Worm (Caenorhabditis elegans): ENCODE measurements around the gene C25E10.4.
A peak's percentile ranks its signal among the peaks of the same experiment; 100 is the strongest.

C25E10.4 gene

ce11 chrV:9044871-9045270, 11.5 kb downstream of the C25E10.4 start, which contains the start of gene nhr-30:
nhr-30 (plus strand) TSS chrV:9045171.
- TF ChIP-seq aly-2 (tag; optimal IDR thresholded peaks at IDR 0.05) (no peak), hlh-17 (GFP tag; optimal IDR thresholded peaks at IDR 0.05; ENCODE audit: borderline replicate concordance) (no peak), ceh-63 (GFP tag; optimal IDR thresholded peaks at IDR 0.05) (no peak), grh-1 (GFP tag; IDR thresholded peaks at IDR 0.05) (no peak), nhr-237 (tag; optimal IDR thresholded peaks at IDR 0.05) (no peak), dsc-1 (tag; optimal IDR thresholded peaks at IDR 0.05) (no peak), lir-3 (tag; optimal IDR thresholded peaks at IDR 0.05; ENCODE audit: poor library complexity) (no peak), lin-13 (GFP tag; optimal IDR thresholded peaks at IDR 0.05) (no peak), C04F5.9 (tag; optimal IDR thresholded peaks at IDR 0.05) (no peak), pax-3 (tag; optimal IDR thresholded peaks at IDR 0.05) (no peak), mef-2 (tag; optimal IDR thresholded peaks at IDR 0.05) (no peak), lin-15B (tag; optimal IDR thresholded peaks at IDR 0.05) (no peak)

ce11 chrV:9047555-9048049, 14.2 kb downstream of the C25E10.4 start, which contains the start of gene C25E10.17:
C25E10.17 (minus strand) TSS chrV:9047605.
- TF ChIP-seq nhr-11 (tag; optimal IDR thresholded peaks at IDR 0.05), result peak; percentile 37
- no peak for TF ChIP-seq nhr-28 (tag; optimal IDR thresholded peaks at IDR 0.05)
- peak; percentile 43 for TF ChIP-seq nhr-47 (tag; optimal IDR thresholded peaks at IDR 0.05)
- no peak for TF ChIP-seq blmp-1 (tag; optimal IDR thresholded peaks at IDR 0.05)
- peak; percentile 67 for TF ChIP-seq dsc-1 (tag; optimal IDR thresholded peaks at IDR 0.05)
- no peak for TF ChIP-seq ceh-88 (GFP tag; IDR thresholded peaks at IDR 0.05)
- no peak for TF ChIP-seq unc-62 (GFP tag; optimal IDR thresholded peaks at IDR 0.05)
- peak; percentile 89 for TF ChIP-seq fkh-8 (tag; optimal IDR thresholded peaks at IDR 0.05)
- TF ChIP-seq sox-4 (tag; optimal IDR thresholded peaks at IDR 0.05), result peak; percentile 58
- peak; percentile 42 for TF ChIP-seq nhr-71 (tag; optimal IDR thresholded peaks at IDR 0.05)
- TF ChIP-seq lin-14 (GFP tag; optimal IDR thresholded peaks at IDR 0.05), result peak; percentile 13
- TF ChIP-seq efl-3 (GFP tag; optimal IDR thresholded peaks at IDR 0.05), result no peak
- peak; percentile 44 for TF ChIP-seq pax-3 (tag; optimal IDR thresholded peaks at IDR 0.05)

ce11 chrV:9049271-9049670, 15.9 kb downstream of the C25E10.4 start:
- no peak for TF ChIP-seq dsc-1 (tag; optimal IDR thresholded peaks at IDR 0.05)
- peak; percentile 31 for TF ChIP-seq nhr-47 (tag; optimal IDR thresholded peaks at IDR 0.05)
- peak; percentile 97 for TF ChIP-seq hlh-4 (tag; optimal IDR thresholded peaks at IDR 0.05)
- no peak for TF ChIP-seq egl-13 (tag; optimal IDR thresholded peaks at IDR 0.05)
- TF ChIP-seq hpl-2 (GFP tag; optimal IDR thresholded peaks at IDR 0.05), result no peak
- TF ChIP-seq nhr-84 (tag; optimal IDR thresholded peaks at IDR 0.05), result no peak
- TF ChIP-seq mef-2 (tag; optimal IDR thresholded peaks at IDR 0.05), result no peak
- TF ChIP-seq nhr-71 (tag; optimal IDR thresholded peaks at IDR 0.05), result peak; percentile 32
- TF ChIP-seq sptf-1 (tag; optimal IDR thresholded peaks at IDR 0.05), result no peak

- TF ChIP-seq rnt-1 (tag; optimal IDR thresholded peaks at IDR 0.05) (no peak), nhr-20 (tag; optimal IDR thresholded peaks at IDR 0.05) (no peak), C04F5.9 (tag; optimal IDR thresholded peaks at IDR 0.05) (no peak), lsy-2 (tag; optimal IDR thresholded peaks at IDR 0.05) (no peak), efl-1 (optimal IDR thresholded peaks at IDR 0.05) (no peak), efl-1 (GFP tag; optimal IDR thresholded peaks at IDR 0.05 in 1 of 2) (peak in 1 of 2 experiments; percentile 40)
Observed at ce11 chrV:9051100-9051499, 17.7 kb downstream of the C25E10.4 start, which contains the start of gene C25E10.7. C25E10.7 (minus strand) TSS chrV:9051200.

ce11 chrV:9053235-9053634, 19.9 kb downstream of the C25E10.4 start:
- TF ChIP-seq elt-2 (tag; optimal IDR thresholded peaks at IDR 0.05), result no peak
- no peak for TF ChIP-seq unc-98 (GFP tag; IDR thresholded peaks at IDR 0.05)
- TF ChIP-seq sptf-1 (tag; optimal IDR thresholded peaks at IDR 0.05), result no peak
- no peak for TF ChIP-seq nhr-71 (tag; optimal IDR thresholded peaks at IDR 0.05)
- TF ChIP-seq tlp-1 (tag; optimal IDR thresholded peaks at IDR 0.05), result no peak
- peak; percentile 70 for TF ChIP-seq hlh-4 (tag; optimal IDR thresholded peaks at IDR 0.05)

All from whole organism, L1 larva.